Worm (Caenorhabditis elegans): ENCODE data around the gene dct-5.
A peak's percentile ranks its signal among the peaks of the same experiment; 100 is the strongest.

dct-5 gene

ce11 chrII:5449219-5449618 lies 12.5 kb upstream of the dct-5 start:
- TF ChIP-seq snpc-3.4 (tag; optimal IDR thresholded peaks at IDR 0.05) = no peak
- TF ChIP-seq hsf-1 (GFP tag; IDR thresholded peaks at IDR 0.05) = no peak
- TF ChIP-seq egl-44 (GFP tag; IDR thresholded peaks at IDR 0.05) = no peak
- no peak for TF ChIP-seq ztf-26 (tag; optimal IDR thresholded peaks at IDR 0.05)

ce11 chrII:5447381-5447780 lies 10.6 kb upstream of the dct-5 start, which contains the start of gene cex-1:
cex-1 (plus strand) TSS chrII:5447681.
- TF ChIP-seq chd-7 (tag; optimal IDR thresholded peaks at IDR 0.05) = no peak
- TF ChIP-seq lin-35 (GFP tag; optimal IDR thresholded peaks at IDR 0.05) = no peak
- TF ChIP-seq Y56A3A.18 (GFP tag; IDR thresholded peaks at IDR 0.05) = no peak
- TF ChIP-seq K11D2.4 (GFP tag; IDR thresholded peaks at IDR 0.05) = no peak
- TF ChIP-seq nhr-90 (tag; optimal IDR thresholded peaks at IDR 0.05) = no peak
- no peak for TF ChIP-seq hmg-1.2 (GFP tag; IDR thresholded peaks at IDR 0.05)
- no peak for TF ChIP-seq repo-1 (tag; optimal IDR thresholded peaks at IDR 0.05)

DNA sequence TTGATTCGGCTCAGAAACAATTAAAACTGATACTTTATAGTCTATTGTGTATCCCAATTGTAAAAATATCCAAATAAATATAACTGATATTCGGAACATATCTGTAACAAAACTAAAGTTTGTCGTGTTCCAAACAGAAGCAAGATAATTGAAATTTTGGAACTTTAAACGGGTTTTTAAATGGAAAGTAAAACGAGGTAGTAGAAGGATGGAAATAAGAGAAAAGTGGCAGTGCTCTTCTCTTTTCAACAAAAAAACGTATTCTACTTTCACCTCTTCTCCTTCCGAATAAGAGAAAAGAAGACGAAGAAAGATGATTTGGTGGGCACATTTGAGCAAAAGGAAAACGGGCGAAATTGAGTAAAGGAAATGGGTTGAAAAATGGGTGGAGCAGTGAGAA lies 9.8 kb upstream of the dct-5 start, which contains the start of gene nmr-1:
nmr-1 (minus strand) TSS at position 101 of the 400 bp plus-strand sequence.
- TF ChIP-seq B0336.3 (GFP tag; IDR thresholded peaks at IDR 0.05) (no peak), athp-1 (tag; optimal IDR thresholded peaks at IDR 0.05) (no peak), hrde-1 (tag; optimal IDR thresholded peaks at IDR 0.05; ENCODE audit: borderline replicate concordance) (no peak), ztf-28 (GFP tag; IDR thresholded peaks at IDR 0.05) (no peak), B0261.1 (tag; optimal IDR thresholded peaks at IDR 0.05) (no peak), Y53G8AR.9 (GFP tag; conservative IDR thresholded peaks at IDR 0.05) (no peak)

DNA sequence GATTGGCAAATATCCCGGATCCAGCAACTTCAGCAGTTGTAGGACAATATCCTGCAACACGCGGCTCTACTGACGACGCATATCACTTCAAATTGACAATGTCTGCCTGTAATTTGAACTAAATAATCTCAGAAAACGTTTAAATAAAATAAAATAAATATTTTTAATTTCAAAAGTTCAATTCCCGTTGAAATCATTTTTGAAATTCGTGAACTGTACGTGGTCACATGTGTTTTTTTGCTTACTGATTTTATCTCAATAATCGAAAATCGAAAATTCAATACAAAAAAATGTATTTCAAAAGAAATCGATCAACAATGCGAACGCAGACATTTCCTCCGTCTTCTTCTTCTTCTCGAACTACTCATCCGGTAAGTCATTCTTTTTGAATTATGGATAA lies 853 bp upstream of the dct-5 start, which contains the start of gene F07F6.1:
F07F6.1 (plus strand) TSS at position 301 of the 400 bp plus-strand sequence.
- no peak for TF ChIP-seq cebp-2 (GFP tag; IDR thresholded peaks at IDR 0.05)
- no peak for TF ChIP-seq Y79H2A.3 (GFP tag; conservative IDR thresholded peaks at IDR 0.05)
- no peak for TF ChIP-seq zim-3 (tag; optimal IDR thresholded peaks at IDR 0.05)

DNA sequence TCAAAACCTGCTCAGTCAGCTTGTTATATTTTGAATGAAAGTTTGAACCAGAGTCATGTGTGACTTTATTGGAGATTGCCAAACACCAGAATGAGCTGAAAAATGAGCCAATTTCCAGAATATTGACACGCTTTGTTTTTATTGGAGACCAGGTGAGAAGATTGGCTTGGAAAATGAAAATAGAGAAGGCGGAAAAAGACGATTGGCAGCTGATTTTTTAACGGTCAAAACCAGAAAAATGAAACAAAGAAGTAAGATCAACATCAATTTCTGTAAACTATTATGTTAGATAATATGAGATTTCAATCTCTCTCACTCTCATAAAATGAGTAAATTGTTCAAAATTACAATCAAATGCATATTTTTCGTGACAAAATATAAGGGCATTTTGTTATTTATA lies 3.7 kb downstream of the dct-5 start, which contains the start of gene srx-114:
srx-114 (minus strand) TSS at position 101 of the 400 bp plus-strand sequence.
- no peak for TF ChIP-seq F22D6.2 (tag; optimal IDR thresholded peaks at IDR 0.05)
- no peak for TF ChIP-seq ets-4 (GFP tag; optimal IDR thresholded peaks at IDR 0.05)
- no peak for TF ChIP-seq snpc-1.1 (tag; optimal IDR thresholded peaks at IDR 0.05; ENCODE audit: insufficient read depth)
- TF ChIP-seq aptf-3 (GFP tag; IDR thresholded peaks at IDR 0.05) = no peak
- no peak for TF ChIP-seq lir-1 (GFP tag; conservative IDR thresholded peaks at IDR 0.05)
- TF ChIP-seq hrde-1 (tag; optimal IDR thresholded peaks at IDR 0.05; ENCODE audit: borderline replicate concordance) = no peak
- no peak for TF ChIP-seq ccch-3 (GFP tag; optimal IDR thresholded peaks at IDR 0.05)

ce11 chrII:5429522-5430257 lies 7.0 kb downstream of the dct-5 start, which contains the start of the genes F07F6.4 and F07F6.2:
F07F6.4 (minus strand) TSS chrII:5429572.
F07F6.2 (plus strand) TSS chrII:5430207.
- TF ChIP-seq let-526 (GFP tag; IDR thresholded peaks at IDR 0.05) (no peak), ceh-58 (GFP tag; IDR thresholded peaks at IDR 0.05) (no peak), attf-5 (GFP tag; optimal IDR thresholded peaks at IDR 0.05) (peak; percentile 14), let-607 (tag; optimal IDR thresholded peaks at IDR 0.05) (peak; percentile 89 to 94)

Measured in whole organism, young adult.